ENCODE assay signal across 3 worm cellular contexts in the genomic region with DNA sequence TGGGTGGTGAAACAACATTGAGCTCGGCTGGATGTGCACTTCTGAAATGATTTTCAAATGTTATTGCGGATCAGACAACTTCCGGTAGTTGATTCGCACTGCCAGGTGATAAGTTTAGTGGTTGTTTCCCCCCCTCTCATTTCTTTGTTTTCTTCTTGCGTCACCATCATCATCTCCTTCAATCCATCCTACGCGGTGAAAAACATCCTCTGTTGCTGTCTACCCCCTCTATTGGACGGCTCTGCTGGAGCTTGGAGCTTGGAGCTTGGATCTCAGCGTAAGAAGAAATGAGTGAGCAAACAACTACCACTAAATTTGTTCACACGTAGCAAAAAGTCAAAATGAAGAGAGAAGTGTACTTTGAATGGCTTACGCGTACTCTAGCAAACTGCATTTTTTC.
A peak's percentile ranks its signal among the peaks of the same experiment; 100 is the strongest.
TF ChIP-seq lines count a peak whose summit lies in the region.

No protein-coding gene starts in this region.

TF ChIP-seq in whole organism, L1 larva, 84 proteins besides CTCF, POLR2A, EP300 and RAD21:
- TF ChIP-seq mab-9 (GFP tag; IDR thresholded peaks at IDR 0.05; lab: Robert Waterston, UW): no peak
- TF ChIP-seq C34B4.2 (tag; optimal IDR thresholded peaks at IDR 0.05; lab: Kevin White, UChicago): no peak
- no peak for TF ChIP-seq lin-39 (tag; optimal IDR thresholded peaks at IDR 0.05; lab: Kevin White, UChicago)
- TF ChIP-seq lin-14 (GFP tag; optimal IDR thresholded peaks at IDR 0.05; lab: Kevin White, UChicago): peak; percentile 19
- TF ChIP-seq snpc-4 (tag; optimal IDR thresholded peaks at IDR 0.05; lab: Kevin White, UChicago): no peak
- TF ChIP-seq fkh-10 (GFP tag; optimal IDR thresholded peaks at IDR 0.05; lab: Kevin White, UChicago): no peak
- no peak for TF ChIP-seq ztf-11 (tag; optimal IDR thresholded peaks at IDR 0.05; lab: Kevin White, UChicago)
- no peak for TF ChIP-seq elt-2 (tag; optimal IDR thresholded peaks at IDR 0.05; lab: Kevin White, UChicago)
- no peak for TF ChIP-seq swsn-7 (tag; optimal IDR thresholded peaks at IDR 0.05; lab: Kevin White, UChicago)
- no peak for TF ChIP-seq efl-1 (optimal IDR thresholded peaks at IDR 0.05; lab: Kevin White, UChicago)
- TF ChIP-seq efl-1 (GFP tag; optimal IDR thresholded peaks at IDR 0.05 in 1 of 2; lab: Kevin White, UChicago): peak in 1 of 2 experiments; percentile 78

TF ChIP-seq in whole organism, L4 larva, 104 proteins besides CTCF, POLR2A, EP300 and RAD21:
- TF ChIP-seq mdt-29 (GFP tag; IDR thresholded peaks at IDR 0.05; lab: Robert Waterston, UW) (no peak), ctbp-1 (GFP tag; IDR thresholded peaks at IDR 0.05; lab: Robert Waterston, UW) (no peak), aha-1 (tag; lab: Kevin White, UChicago) (peak; percentile 43), unc-62 (GFP tag; optimal IDR thresholded peaks at IDR 0.05 in 1 of 2; lab: Kevin White, UChicago) (peak in 1 of 2 experiments; percentile 25), unc-62 (tag; optimal IDR thresholded peaks at IDR 0.05; lab: Kevin White, UChicago) (no peak), daf-16 (GFP tag; optimal IDR thresholded peaks at IDR 0.05; lab: Kevin White, UChicago) (peak in 1 of 2 experiments; percentile 52), daf-16 (tag; optimal IDR thresholded peaks at IDR 0.05; lab: Kevin White, UChicago) (no peak), spr-3 (GFP tag; optimal IDR thresholded peaks at IDR 0.05; lab: Kevin White, UChicago) (no peak)

TF ChIP-seq in whole organism, late embryonic, 69 proteins besides CTCF, POLR2A, EP300 and RAD21:
- TF ChIP-seq dve-1 (tag; optimal IDR thresholded peaks at IDR 0.05; lab: Kevin White, UChicago) (no peak), nfya-1 (tag; optimal IDR thresholded peaks at IDR 0.05; lab: Kevin White, UChicago) (peak; percentile 12)
